Worm (Caenorhabditis elegans): ENCODE measurements around the gene frpr-13.
A peak's percentile ranks its signal among the peaks of the same experiment; 100 is the strongest.

frpr-13 gene

ce11 chrV:8949873-8950272 lies 51.0 kb downstream of the frpr-13 start:
- TF ChIP-seq zfh-2 (GFP tag; conservative IDR thresholded peaks at IDR 0.05) (0 out of 2 replicates have a peak, but pooled peaks have one; percentile 10), F49E8.2 (tag; optimal IDR thresholded peaks at IDR 0.05; ENCODE audit: insufficient read depth) (no peak), D2030.7 (GFP tag; IDR thresholded peaks at IDR 0.05) (0 out of 2 replicates have a peak, but pooled peaks have one; percentile 17), madf-3 (GFP tag; IDR thresholded peaks at IDR 0.05) (0 out of 2 replicates have a peak, but pooled peaks have one; percentile 9), ceh-91 (GFP tag; IDR thresholded peaks at IDR 0.05) (no peak), rcor-1 (GFP tag; IDR thresholded peaks at IDR 0.05) (0 out of 2 replicates have a peak, but pooled peaks have one; percentile 28), T26A5.8 (tag; optimal IDR thresholded peaks at IDR 0.05) (no peak), nhr-80 (tag; optimal IDR thresholded peaks at IDR 0.05) (no peak), K11D2.4 (GFP tag; IDR thresholded peaks at IDR 0.05) (no peak), T07F8.4 (tag; optimal IDR thresholded peaks at IDR 0.05) (no peak), ztf-25 (GFP tag; IDR thresholded peaks at IDR 0.05) (no peak)

All from whole organism, young adult.